Worm (Caenorhabditis elegans) whole organism, L2 larva: ENCODE results near the gene srh-2.

Experiments used
- Y55F3AM.14 ChIP-seq: fragments of 200-800 bp; sonication (Bioruptor generic); optimal IDR thresholded peaks from 2 replicates; lab custom pipeline; 2018; ENCODE audit warnings: mild to moderate bottlenecking, missing genetic modification characterization, missing compliant biosample characterization
- ZK546.5 ChIP-seq: sonication (generic microtip); optimal IDR thresholded peaks from 2 replicates; lab custom pipeline; 2017; ENCODE audit warnings: missing biosample characterization, missing genetic modification characterization
- alr-1 ChIP-seq: fragments of 150-350 bp; optimal IDR thresholded peaks from 2 replicates; lab custom pipeline; 2014; ENCODE audit warnings: missing biosample characterization, missing genetic modification characterization
- ama-1 ChIP-seq: fragments of 150-350 bp; optimal IDR thresholded peaks from 2 replicates; lab custom pipeline; 2018; ENCODE audit warnings: inconsistent platforms
- blmp-1 ChIP-seq: sonication (generic microtip); optimal IDR thresholded peaks from 2 replicates; lab custom pipeline; 2017; ENCODE audit warnings: missing genetic modification characterization, mild to moderate bottlenecking, missing compliant biosample characterization, antibody characterized with exemption, moderate library complexity; ENCODE audit not compliant: insufficient read depth
- ceh-82 ChIP-seq: fragments of 150-350 bp; optimal IDR thresholded peaks from 2 replicates; lab custom pipeline; 2014; ENCODE audit warnings: missing biosample characterization, missing genetic modification characterization
- crh-2 ChIP-seq: sonication (generic microtip); optimal IDR thresholded peaks from 2 replicates; lab custom pipeline; 2017; ENCODE audit warnings: missing biosample characterization, missing genetic modification characterization
- egl-27 ChIP-seq: sonication (generic microtip); optimal IDR thresholded peaks from 3 replicates; lab custom pipeline; 2017; ENCODE audit warnings: missing biosample characterization, missing genetic modification reagents, missing genetic modification characterization
- elt-1 ChIP-seq: fragments of 150-350 bp; optimal IDR thresholded peaks from 2 replicates; lab custom pipeline; 2014; ENCODE audit warnings: missing biosample characterization, missing genetic modification characterization
- elt-3 ChIP-seq: sonication (generic microtip); optimal IDR thresholded peaks from 2 replicates; lab custom pipeline; 2017; ENCODE audit warnings: missing biosample characterization, missing genetic modification characterization
- fos-1 ChIP-seq: fragments of 150-350 bp; optimal IDR thresholded peaks from 2 replicates; lab custom pipeline; 2014; ENCODE audit warnings: missing biosample characterization, missing genetic modification characterization
- gmeb-1 ChIP-seq: fragments of 150-350 bp; optimal IDR thresholded peaks from 2 replicates; lab custom pipeline; 2014; ENCODE audit warnings: missing biosample characterization, missing genetic modification characterization
- lin-13 ChIP-seq: fragments of 150-350 bp; optimal IDR thresholded peaks from 2 replicates; lab custom pipeline; 2014; ENCODE audit warnings: missing biosample characterization, missing genetic modification reagents, missing genetic modification characterization
- lin-39 ChIP-seq: fragments of 150-350 bp; optimal IDR thresholded peaks from 2 replicates; lab custom pipeline; 2014; ENCODE audit warnings: missing biosample characterization, missing genetic modification reagents, missing genetic modification characterization
- mab-5 ChIP-seq: fragments of 150-350 bp; optimal IDR thresholded peaks from 2 replicates; lab custom pipeline; 2014; ENCODE audit warnings: missing biosample characterization, missing genetic modification characterization
- mbf-1 ChIP-seq: sonication (generic microtip); optimal IDR thresholded peaks from 2 replicates; lab custom pipeline; 2017; ENCODE audit warnings: missing biosample characterization, missing genetic modification characterization
- mdl-1 ChIP-seq, 2 experiments: fragments of 150-350 bp in 1 of 2; sonication (generic microtip) in 1 of 2; optimal IDR thresholded peaks; 2 replicates each; lab custom pipeline; 2017; ENCODE audit warnings: missing biosample characterization in 2 of 2, missing genetic modification characterization in 2 of 2
- nhr-10 ChIP-seq: sonication (generic microtip); optimal IDR thresholded peaks from 2 replicates; lab custom pipeline; 2017; ENCODE audit warnings: missing biosample characterization, missing genetic modification characterization
- nhr-129 ChIP-seq: fragments of 150-350 bp; optimal IDR thresholded peaks from 2 replicates; lab custom pipeline; 2014; ENCODE audit warnings: missing biosample characterization, missing genetic modification characterization
- nhr-21 ChIP-seq: fragments of 150-350 bp; optimal IDR thresholded peaks from 2 replicates; lab custom pipeline; 2014; ENCODE audit warnings: missing biosample characterization, missing genetic modification characterization
- nhr-23 ChIP-seq: fragments of 150-350 bp; optimal IDR thresholded peaks from 2 replicates; lab custom pipeline; 2014; ENCODE audit warnings: missing biosample characterization, missing genetic modification reagents, missing genetic modification characterization
- nhr-237 ChIP-seq: fragments of 150-350 bp; optimal IDR thresholded peaks from 2 replicates; lab custom pipeline; 2014; ENCODE audit warnings: missing biosample characterization, missing genetic modification characterization
- nhr-25 ChIP-seq: fragments of 150-350 bp; sonication (generic microtip); optimal IDR thresholded peaks from 3 replicates; lab custom pipeline; 2014; ENCODE audit warnings: missing biosample characterization, missing genetic modification characterization
- nhr-6 ChIP-seq: fragments of 150-350 bp; optimal IDR thresholded peaks from 2 replicates; lab custom pipeline; 2014; ENCODE audit warnings: missing biosample characterization, missing genetic modification characterization
- nhr-77 ChIP-seq: fragments of 150-350 bp; optimal IDR thresholded peaks from 2 replicates; lab custom pipeline; 2014; ENCODE audit warnings: missing biosample characterization, missing genetic modification characterization
- peb-1 ChIP-seq: fragments of 150-350 bp; optimal IDR thresholded peaks from 2 replicates; lab custom pipeline; 2014; ENCODE audit warnings: missing biosample characterization, missing genetic modification characterization
- sem-4 ChIP-seq: fragments of 150-350 bp; optimal IDR thresholded peaks from 2 replicates; lab custom pipeline; 2014; ENCODE audit warnings: missing biosample characterization, missing genetic modification reagents, missing genetic modification characterization
- skn-1 ChIP-seq: sonication (generic microtip); optimal IDR thresholded peaks from 2 replicates; lab custom pipeline; 2017; ENCODE audit warnings: missing biosample characterization, missing genetic modification characterization
- sma-3 ChIP-seq: sonication (generic microtip); optimal IDR thresholded peaks from 2 replicates; lab custom pipeline; 2016; ENCODE audit warnings: missing genetic modification reagents, missing genetic modification characterization, missing compliant biosample characterization
- sma-9 ChIP-seq, 2 experiments: fragments of 150-350 bp in 1 of 2; sonication (generic microtip) in 1 of 2; optimal IDR thresholded peaks; 2 replicates each; lab custom pipeline; 2014 to 2016; ENCODE audit warnings: missing genetic modification characterization in 2 of 2, mild to moderate bottlenecking in 1 of 2, missing biosample characterization in 1 of 2, missing compliant biosample characterization in 1 of 2, missing genetic modification reagents in 1 of 2, moderate library complexity in 1 of 2
- snpc-4 ChIP-seq: fragments of 150-350 bp; optimal IDR thresholded peaks from 2 replicates; lab custom pipeline; 2014; ENCODE audit warnings: missing biosample characterization, missing genetic modification characterization
- unc-39 ChIP-seq: fragments of 150-350 bp; optimal IDR thresholded peaks from 2 replicates; lab custom pipeline; 2014; ENCODE audit warnings: missing biosample characterization, missing genetic modification characterization
- unc-55 ChIP-seq: fragments of 150-350 bp; sonication (generic microtip); optimal IDR thresholded peaks from 3 replicates; lab custom pipeline; 2014; ENCODE audit warnings: missing biosample characterization, missing genetic modification reagents, missing genetic modification characterization
- ztf-1 ChIP-seq: fragments of 200-800 bp; sonication (Bioruptor generic); conservative IDR thresholded peaks from 2 replicates; pipeline ENCODE4 v1.3.6; 2022; ENCODE audit warnings: missing genetic modification characterization, missing compliant biosample characterization
- ztf-4 ChIP-seq: fragments of 150-350 bp; optimal IDR thresholded peaks from 2 replicates; lab custom pipeline; 2014; ENCODE audit warnings: missing biosample characterization, missing genetic modification characterization

srh-2 gene

ce11 chrV:741820-742219 lies 13.7 kb downstream of the srh-2 start, which contains the start of gene C05E4.7:
Gene C05E4.7, plus strand, starts transcription at chrV:742120.
- TF ChIP-seq ceh-82 (tag; lab: Kevin White, UChicago) (no peak), egl-27 (tag; lab: Kevin White, UChicago) (no peak), sma-3 (GFP tag; lab: Kevin White, UChicago) (no peak)

- TF ChIP-seq peb-1 (no peak), sem-4 (tag; lab: Kevin White, UChicago) (no peak), ztf-1 (GFP tag; lab: Robert Waterston, UW) (no peak), sma-9 (GFP tag; optimal IDR thresholded peaks at IDR 0.05; lab: Kevin White, UChicago) (no peak), sma-9 (tag; optimal IDR thresholded peaks at IDR 0.05; lab: Kevin White, UChicago) (no peak), nhr-10 (tag; lab: Kevin White, UChicago) (no peak), crh-2 (tag; lab: Kevin White, UChicago) (no peak), lin-13 (GFP tag; lab: Kevin White, UChicago) (no peak), nhr-6 (tag; lab: Kevin White, UChicago) (no peak), elt-3 (no peak), blmp-1 (tag; lab: Kevin White, UChicago) (no peak), fos-1 (tag; lab: Kevin White, UChicago) (no peak), mab-5 (tag; lab: Kevin White, UChicago) (no peak), nhr-237 (tag; lab: Kevin White, UChicago) (no peak), unc-55 (no peak), nhr-129 (tag; lab: Kevin White, UChicago) (no peak), nhr-77 (tag; lab: Kevin White, UChicago) (no peak), ZK546.5 (no peak), elt-1 (no peak), ama-1 (lab: Kevin White, UChicago) (no peak)
Measured at ce11 chrV:743348-743747, 15.2 kb downstream of the srh-2 start, which contains the start of gene str-134. Gene str-134, plus strand, starts transcription at chrV:743648.

- TF ChIP-seq lin-39 (tag; lab: Kevin White, UChicago) = no peak
- no peak for TF ChIP-seq unc-39
- no peak for TF ChIP-seq nhr-21
- no peak for TF ChIP-seq skn-1 (tag; lab: Kevin White, UChicago)
- TF ChIP-seq fos-1 (tag; lab: Kevin White, UChicago) = no peak
- no peak for TF ChIP-seq mdl-1 (tag; optimal IDR thresholded peaks at IDR 0.05; lab: Kevin White, UChicago)
- TF ChIP-seq nhr-25 (tag; lab: Kevin White, UChicago) = no peak
- no peak for TF ChIP-seq mbf-1 (tag; lab: Kevin White, UChicago)
- no peak for TF ChIP-seq ama-1 (lab: Kevin White, UChicago)
- no peak for TF ChIP-seq ztf-1 (GFP tag; lab: Robert Waterston, UW)
- no peak for TF ChIP-seq nhr-77 (tag; lab: Kevin White, UChicago)
- no peak for TF ChIP-seq crh-2 (tag; lab: Kevin White, UChicago)
- no peak for TF ChIP-seq gmeb-1 (tag; lab: Kevin White, UChicago)
- no peak for TF ChIP-seq Y55F3AM.14 (GFP tag; lab: Kevin White, UChicago)
- no peak for TF ChIP-seq nhr-23 (tag; lab: Kevin White, UChicago)
- TF ChIP-seq mab-5 (tag; lab: Kevin White, UChicago) = no peak
- TF ChIP-seq nhr-237 (tag; lab: Kevin White, UChicago) = no peak
- TF ChIP-seq ZK546.5 = no peak
- TF ChIP-seq sma-3 (GFP tag; lab: Kevin White, UChicago) = no peak
- no peak for TF ChIP-seq sma-9 (GFP tag; optimal IDR thresholded peaks at IDR 0.05; lab: Kevin White, UChicago)
- no peak for TF ChIP-seq sma-9 (tag; optimal IDR thresholded peaks at IDR 0.05; lab: Kevin White, UChicago)
Measured at ce11 chrV:748044-748443, 19.9 kb downstream of the srh-2 start, which contains the start of gene sri-4. Gene sri-4, plus strand, starts transcription at chrV:748344.

ce11 chrV:752679-753333 lies 24.7 kb downstream of the srh-2 start, which contains the start of the genes str-262 and srp-1:
Gene str-262, minus strand, starts transcription at chrV:752779.
Gene srp-1, plus strand, starts transcription at chrV:753283.
- TF ChIP-seq snpc-4 = no peak
- no peak for TF ChIP-seq fos-1 (tag; lab: Kevin White, UChicago)
- TF ChIP-seq peb-1 = no peak
- TF ChIP-seq elt-1 = no peak
- no peak for TF ChIP-seq alr-1 (tag; lab: Kevin White, UChicago)
- no peak for TF ChIP-seq lin-13 (GFP tag; lab: Kevin White, UChicago)
- no peak for TF ChIP-seq ztf-4 (tag; lab: Kevin White, UChicago)
